Fruit fly (Drosophila melanogaster) whole organism, embryonic: ENCODE measurements around the gene CG10669.

ENCODE experiments used
- BEAF-32 ChIP-seq: fragments of 200-800 bp; sonication (Bioruptor generic); optimal IDR thresholded peaks from 3 replicates; lab custom pipeline; 2017; ENCODE audit warnings: missing biosample characterization, missing genetic modification characterization, mild to moderate bottlenecking, moderate library complexity, missing genetic modification reagents
- CG10267 ChIP-seq: fragments of 200-800 bp; sonication (Bioruptor generic); optimal IDR thresholded peaks from 2 replicates; lab custom pipeline; 2018; ENCODE audit warnings: missing biosample characterization, mild to moderate bottlenecking, missing genetic modification characterization, moderate library complexity
- CG10979 ChIP-seq: fragments of 200-800 bp; sonication (Bioruptor generic); optimal IDR thresholded peaks from 2 replicates; lab custom pipeline; 2018; ENCODE audit warnings: missing biosample characterization, mild to moderate bottlenecking, missing genetic modification characterization, moderate library complexity
- CG11247 ChIP-seq: fragments of 200-800 bp; sonication (Bioruptor generic); IDR thresholded peaks from 2 replicates; pipeline ENCODE4 v1.3.6; 2022; ENCODE audit warnings: missing biosample characterization, missing genetic modification characterization
- CG11398 ChIP-seq: fragments of 200-800 bp; sonication (Bioruptor generic); optimal IDR thresholded peaks from 2 replicates; lab custom pipeline; 2016; ENCODE audit warnings: missing biosample characterization, missing genetic modification characterization
- CG11696 ChIP-seq: fragments of 200-800 bp; sonication (Bioruptor generic); IDR thresholded peaks from 2 replicates; pipeline ENCODE4 v1.3.6; 2022; ENCODE audit warnings: missing biosample characterization, missing genetic modification characterization
- CG13123 ChIP-seq: fragments of 200-800 bp; sonication (Bioruptor generic); optimal IDR thresholded peaks from 2 replicates; lab custom pipeline; 2016; ENCODE audit warnings: missing biosample characterization, missing genetic modification characterization
- CG13287 ChIP-seq: fragments of 200-800 bp; sonication (Bioruptor generic); IDR thresholded peaks from 2 replicates; pipeline ENCODE4 v1.3.6; 2022; ENCODE audit warnings: missing biosample characterization, missing genetic modification characterization; ENCODE audit not compliant: partially characterized antibody
- CG13296 ChIP-seq: fragments of 200-800 bp; sonication (Bioruptor generic); optimal IDR thresholded peaks from 3 replicates; lab custom pipeline; 2018; ENCODE audit warnings: missing biosample characterization, mild to moderate bottlenecking, missing genetic modification characterization
- CG17612 ChIP-seq: fragments of 200-800 bp; sonication (Bioruptor generic); IDR thresholded peaks from 2 replicates; pipeline ENCODE4 v1.3.6; 2022; ENCODE audit warnings: missing biosample characterization, missing genetic modification characterization
- CG2875 ChIP-seq: fragments of 200-800 bp; sonication (Bioruptor generic); optimal IDR thresholded peaks from 2 replicates; lab custom pipeline; 2017; ENCODE audit warnings: missing biosample characterization, mild to moderate bottlenecking, missing genetic modification characterization, missing genetic modification reagents
- CG31365 ChIP-seq: fragments of 200-800 bp; sonication (Bioruptor generic); optimal IDR thresholded peaks from 2 replicates; lab custom pipeline; 2018; ENCODE audit warnings: missing biosample characterization, mild to moderate bottlenecking, missing genetic modification characterization
- CG31441 ChIP-seq: fragments of 200-800 bp; sonication (Bioruptor generic); IDR thresholded peaks from 2 replicates; pipeline ENCODE4 v1.3.6; 2022; ENCODE audit warnings: missing biosample characterization, missing genetic modification characterization
- CG3726 ChIP-seq: fragments of 200-800 bp; sonication (Bioruptor generic); IDR thresholded peaks from 3 replicates; pipeline ENCODE4, ENCODE4 v1.3.6; 2022; ENCODE audit warnings: missing biosample characterization, missing genetic modification characterization
- CG4617 ChIP-seq: fragments of 200-800 bp; sonication (Bioruptor generic); optimal IDR thresholded peaks from 3 replicates; lab custom pipeline; 2016; ENCODE audit warnings: missing biosample characterization, missing genetic modification characterization, borderline replicate concordance
- CG4820 ChIP-seq: fragments of 200-800 bp; sonication (Bioruptor generic); optimal IDR thresholded peaks from 3 replicates; lab custom pipeline; 2016; ENCODE audit warnings: missing biosample characterization, missing genetic modification characterization
- CG7372 ChIP-seq: fragments of 200-800 bp; sonication (Bioruptor generic); IDR thresholded peaks from 2 replicates; pipeline ENCODE4 v1.3.6; 2022; ENCODE audit warnings: missing biosample characterization, missing genetic modification characterization
- CG7839 ChIP-seq: fragments of 200-800 bp; sonication (Bioruptor generic); optimal IDR thresholded peaks from 3 replicates; lab custom pipeline; 2018; ENCODE audit warnings: missing biosample characterization, mild to moderate bottlenecking, missing genetic modification characterization, moderate library complexity
- CG8388 ChIP-seq: fragments of 200-800 bp; sonication (Bioruptor generic); optimal IDR thresholded peaks from 2 replicates; lab custom pipeline; 2019; ENCODE audit warnings: missing biosample characterization, mild to moderate bottlenecking, missing genetic modification characterization, moderate library complexity
- Dp ChIP-seq: fragments of 200-800 bp; sonication (Bioruptor generic); optimal IDR thresholded peaks from 2 replicates; lab custom pipeline; 2018; ENCODE audit warnings: missing biosample characterization, mild to moderate bottlenecking, missing genetic modification characterization, moderate library complexity
- Elba2 ChIP-seq: fragments of 200-800 bp; sonication (Bioruptor generic); optimal IDR thresholded peaks from 3 replicates; lab custom pipeline; 2016; ENCODE audit warnings: missing biosample characterization, missing genetic modification characterization
- Hand ChIP-seq: fragments of 200-800 bp; sonication (Bioruptor generic); optimal IDR thresholded peaks from 2 replicates; lab custom pipeline; 2017; ENCODE audit warnings: mild to moderate bottlenecking, missing biosample characterization, missing genetic modification reagents, missing genetic modification characterization
- Hr78 ChIP-seq, 2 experiments: fragments of 200-800 bp in 1 of 2; fragments of >200 bp in 1 of 2; sonication (Bioruptor generic) in 1 of 2; optimal IDR thresholded peaks; 2 replicates each; lab custom pipeline; 2017 to 2019; ENCODE audit warnings: missing biosample characterization in 2 of 2, missing genetic modification characterization in 2 of 2, mild to moderate bottlenecking in 1 of 2, moderate library complexity in 1 of 2
- MESR4 ChIP-seq: fragments of 200-800 bp; sonication (Bioruptor generic); optimal IDR thresholded peaks from 2 replicates; lab custom pipeline; 2018; ENCODE audit warnings: missing biosample characterization, mild to moderate bottlenecking, missing genetic modification characterization, moderate library complexity
- Max ChIP-seq: fragments of 200-800 bp; sonication (Bioruptor generic); optimal IDR thresholded peaks from 2 replicates; lab custom pipeline; 2016; ENCODE audit warnings: missing biosample characterization, mild to moderate bottlenecking, missing genetic modification characterization
- PHDP ChIP-seq: fragments of 200-800 bp; sonication (Bioruptor generic); optimal IDR thresholded peaks from 3 replicates; lab custom pipeline; 2018; ENCODE audit warnings: missing biosample characterization, mild to moderate bottlenecking, missing genetic modification characterization, moderate library complexity
- Scr ChIP-seq: fragments of 200-800 bp; sonication (Bioruptor generic); IDR thresholded peaks from 2 replicates; pipeline ENCODE4 v1.3.6; 2022; ENCODE audit warnings: missing biosample characterization, missing genetic modification characterization; ENCODE audit not compliant: partially characterized antibody
- Sin3A ChIP-seq: fragments of >200 bp; optimal IDR thresholded peaks from 2 replicates; lab custom pipeline; 2018
- Stat92E ChIP-seq, 3 experiments: fragments of >200 bp in 2 of 3; fragments of 200-800 bp in 1 of 3; sonication (Bioruptor generic) in 1 of 3; optimal IDR thresholded peaks; 2 replicates each; lab custom pipeline; 2017 to 2019; ENCODE audit warnings: missing biosample characterization in 3 of 3, missing genetic modification characterization in 3 of 3, mild to moderate bottlenecking in 1 of 3, moderate library complexity in 1 of 3
- Usf ChIP-seq: fragments of 200-800 bp; sonication (Bioruptor generic); optimal IDR thresholded peaks from 2 replicates; lab custom pipeline; 2017; ENCODE audit warnings: missing genotype, missing biosample characterization, missing genetic modification characterization
- al ChIP-seq: fragments of 200-800 bp; sonication (Bioruptor generic); IDR thresholded peaks from 2 replicates; pipeline ENCODE4 v1.3.6; 2022; ENCODE audit warnings: missing biosample characterization, missing genetic modification characterization
- bcd ChIP-seq: fragments of 200-800 bp; sonication (Bioruptor generic); optimal IDR thresholded peaks from 2 replicates; lab custom pipeline; 2017; ENCODE audit warnings: missing biosample characterization, mild to moderate bottlenecking, missing genetic modification characterization
- ci ChIP-seq: fragments of 200-800 bp; sonication (Bioruptor generic); IDR thresholded peaks from 3 replicates; pipeline ENCODE4 v1.3.6; 2022; ENCODE audit warnings: missing biosample characterization, missing genetic modification characterization
- da ChIP-seq: fragments of 200-800 bp; sonication (Bioruptor generic); optimal IDR thresholded peaks from 2 replicates; lab custom pipeline; 2016; ENCODE audit warnings: missing biosample characterization, missing genetic modification characterization
- danr ChIP-seq: fragments of 200-800 bp; sonication (Bioruptor generic); IDR thresholded peaks from 2 replicates; pipeline ENCODE4 v1.3.6; 2022; ENCODE audit warnings: missing biosample characterization, missing genetic modification characterization
- eyg ChIP-seq: fragments of 200-800 bp; sonication (Bioruptor generic); optimal IDR thresholded peaks from 3 replicates; lab custom pipeline; 2016; ENCODE audit warnings: missing biosample characterization, missing genetic modification characterization
- grau ChIP-seq: fragments of 200-800 bp; optimal IDR thresholded peaks from 3 replicates; lab custom pipeline; 2019; ENCODE audit warnings: missing biosample characterization, mild to moderate bottlenecking, missing genetic modification characterization, moderate library complexity
- kah ChIP-seq: fragments of 200-800 bp; sonication (Bioruptor generic); optimal IDR thresholded peaks from 2 replicates; lab custom pipeline; 2018; ENCODE audit warnings: missing biosample characterization, mild to moderate bottlenecking, missing genetic modification characterization
- mirr ChIP-seq: fragments of 200-800 bp; sonication (Bioruptor generic); optimal IDR thresholded peaks from 3 replicates; lab custom pipeline; 2018; ENCODE audit warnings: missing biosample characterization, mild to moderate bottlenecking, missing genetic modification characterization
- otp ChIP-seq: fragments of 200-800 bp; sonication (Bioruptor generic); IDR thresholded peaks from 3 replicates; pipeline ENCODE4, ENCODE4 v1.3.6; 2022; ENCODE audit warnings: missing biosample characterization, missing genetic modification characterization
- pan ChIP-seq, 4 experiments: fragments of >200 bp in 3 of 4; fragments of 200-800 bp in 1 of 4; sonication (Bioruptor generic) in 1 of 4; optimal IDR thresholded peaks in 3 of 4; IDR thresholded peaks in 1 of 4; 2 replicates each; pipeline versions ENCODE4 v1.3.6 to Lab custom; 2017 to 2022; ENCODE audit warnings: missing biosample characterization in 2 of 4, missing genetic modification characterization in 2 of 4, mixed read lengths in 1 of 4
- psq ChIP-seq: fragments of 200-800 bp; sonication (Bioruptor generic); optimal IDR thresholded peaks from 2 replicates; lab custom pipeline; 2017; ENCODE audit warnings: missing biosample characterization, missing genetic modification characterization
- ranshi ChIP-seq: fragments of 200-800 bp; sonication (Bioruptor generic); IDR thresholded peaks from 2 replicates; pipeline ENCODE4 v1.3.6; 2022; ENCODE audit warnings: missing biosample characterization, missing genetic modification characterization
- sob ChIP-seq: fragments of 200-800 bp; sonication (Bioruptor generic); IDR thresholded peaks from 2 replicates; pipeline ENCODE4 v1.3.6; 2022; ENCODE audit warnings: missing biosample characterization, missing genetic modification characterization
- ssp ChIP-seq: fragments of 200-800 bp; sonication (Bioruptor generic); IDR thresholded peaks from 2 replicates; pipeline ENCODE4 v1.3.6; 2022; ENCODE audit warnings: missing biosample characterization, missing genetic modification characterization
- sug ChIP-seq: fragments of 200-800 bp; optimal IDR thresholded peaks from 2 replicates; lab custom pipeline; 2019; ENCODE audit warnings: missing biosample characterization, mild to moderate bottlenecking, missing genetic modification characterization, moderate library complexity
- tio ChIP-seq: fragments of 200-800 bp; sonication (Bioruptor generic); optimal IDR thresholded peaks from 2 replicates; lab custom pipeline; 2017; ENCODE audit warnings: missing biosample characterization, missing genetic modification characterization, inconsistent platforms
- unc-4 ChIP-seq: fragments of 200-800 bp; sonication (Bioruptor generic); IDR thresholded peaks from 2 replicates; pipeline ENCODE4 v1.3.6; 2022; ENCODE audit warnings: missing biosample characterization, missing genetic modification characterization; ENCODE audit not compliant: partially characterized antibody
- vfl ChIP-seq: fragments of 200-800 bp; sonication (Bioruptor generic); optimal IDR thresholded peaks from 2 replicates; lab custom pipeline; 2016; ENCODE audit warnings: missing biosample characterization, missing genetic modification characterization
- vnd ChIP-seq: fragments of 200-800 bp; sonication (Bioruptor generic); IDR thresholded peaks from 3 replicates; pipeline ENCODE4 v1.3.6; 2022; ENCODE audit warnings: missing biosample characterization, missing genetic modification characterization; ENCODE audit not compliant: partially characterized antibody

The CG10669 gene

DNA sequence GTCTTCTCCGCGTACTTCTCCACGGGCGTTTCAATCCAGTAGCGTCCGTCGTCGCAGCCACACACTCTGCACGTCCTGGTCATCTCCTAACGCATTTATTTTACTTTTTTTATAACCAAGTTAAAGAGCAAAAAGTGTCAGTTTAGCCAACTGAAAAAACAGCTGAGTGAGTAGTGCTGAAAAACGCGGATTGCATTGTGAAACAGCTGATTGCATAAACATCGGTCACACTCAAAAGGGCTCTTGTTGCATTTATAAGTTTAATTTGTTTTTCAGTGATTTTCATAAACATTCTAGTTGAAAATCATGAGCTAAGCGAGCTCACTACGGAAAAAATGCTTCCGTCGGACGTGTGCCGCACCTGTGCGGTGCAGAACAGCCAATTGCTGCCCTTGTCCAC is at the start of gene CG10669, which contains the start of gene CG11902 (continued):
- TF ChIP-seq CG11696 (no peak), CG17612 (GFP tag; lab: Robert Waterston, UW) (no peak), Hand (GFP tag; lab: Kevin White, UChicago) (no peak), Sin3A (lab: Kevin White, UChicago) (peak; percentile 3), al (GFP tag; lab: Robert Waterston, UW) (no peak), CG8388 (no peak), pan (optimal IDR thresholded peaks at IDR 0.05; lab: Kevin White, UChicago) (no peak), pan (GFP tag; optimal IDR thresholded peaks at IDR 0.05 in 1 of 2, IDR thresholded peaks at IDR 0.05 in 1 of 2) (no peak), PHDP (tag; lab: Kevin White, UChicago) (no peak), CG11398 (GFP tag; lab: Kevin White, UChicago) (no peak), otp (no peak), bcd (GFP tag; lab: Kevin White, UChicago) (no peak), danr (GFP tag; lab: Robert Waterston, UW) (no peak), tio (GFP tag; lab: Kevin White, UChicago) (no peak), CG3726 (GFP tag; lab: Robert Waterston, UW) (no peak), MESR4 (GFP tag; lab: Kevin White, UChicago) (peak; percentile 39), mirr (GFP tag; lab: Kevin White, UChicago) (no peak), CG31441 (GFP tag; lab: Robert Waterston, UW) (no peak), Dp (GFP tag; lab: Kevin White, UChicago) (peak; percentile 3), da (GFP tag; lab: Kevin White, UChicago) (no peak), CG2875 (no peak), vnd (GFP tag; lab: Robert Waterston, UW) (no peak), BEAF-32 (GFP tag; lab: Kevin White, UChicago) (peak; percentile 11), CG13123 (GFP tag; lab: Kevin White, UChicago) (no peak), grau (no peak), CG13287 (GFP tag; lab: Robert Waterston, UW) (peak; percentile 26; the same call in 1 of the 2 replicates), psq (GFP tag; lab: Kevin White, UChicago) (no peak), CG11247 (GFP tag; lab: Robert Waterston, UW) (no peak), ssp (GFP tag; lab: Robert Waterston, UW) (no peak), Stat92E (GFP tag; optimal IDR thresholded peaks at IDR 0.05; lab: Kevin White, UChicago) (no peak), ci (GFP tag; lab: Robert Waterston, UW) (0 out of 3 replicates have a peak, but pooled peaks have one; percentile 9), vfl (GFP tag; lab: Kevin White, UChicago) (no peak), Hr78 (GFP tag; optimal IDR thresholded peaks at IDR 0.05; lab: Kevin White, UChicago) (no peak), ranshi (GFP tag; lab: Robert Waterston, UW) (no peak), CG4820 (GFP tag; lab: Kevin White, UChicago) (no peak), Usf (GFP tag; lab: Kevin White, UChicago) (no peak), sob (GFP tag; lab: Robert Waterston, UW) (no peak), CG10267 (peak; percentile 91), CG4617 (GFP tag; lab: Kevin White, UChicago) (peak; percentile 29), kah (GFP tag; lab: Kevin White, UChicago) (peak; percentile 14), sug (no peak), CG10979 (tag; lab: Kevin White, UChicago) (no peak), Elba2 (GFP tag; lab: Kevin White, UChicago) (peak; percentile 18), CG7372 (GFP tag; lab: Robert Waterston, UW) (no peak), CG13296 (GFP tag; lab: Kevin White, UChicago) (no peak), Scr (no peak), CG7839 (no peak), CG31365 (tag; lab: Kevin White, UChicago) (no peak), eyg (no peak), Max (no peak), unc-4 (GFP tag; lab: Robert Waterston, UW) (0 out of 2 replicates have a peak, but pooled peaks have one; percentile 14)
